Fruit fly (Drosophila melanogaster): ENCODE results near the gene RhoGAP71E.

Gene RhoGAP71E

dm6 chr3L:15600051-15600450 lies 11.4 kb downstream of the RhoGAP71E start (continued):
- no peak for TF ChIP-seq nerfin-1 (tag; optimal IDR thresholded peaks at IDR 0.05)
- no peak for TF ChIP-seq CG12299 (tag; optimal IDR thresholded peaks at IDR 0.05)
- TF ChIP-seq tin (GFP tag; optimal IDR thresholded peaks at IDR 0.05): no peak
- 0 out of 2 replicates have a peak, but pooled peaks have one; percentile 14 for TF ChIP-seq seq (GFP tag; IDR thresholded peaks at IDR 0.05)
- TF ChIP-seq CG17359 (tag; optimal IDR thresholded peaks at IDR 0.05): peak; percentile 4
- peak; percentile 87 for TF ChIP-seq sens (GFP tag)
- TF ChIP-seq ci (GFP tag; IDR thresholded peaks at IDR 0.05): 0 out of 3 replicates have a peak, but pooled peaks have one; percentile 63
- no peak for TF ChIP-seq CG10321 (GFP tag; IDR thresholded peaks at IDR 0.05)
- TF ChIP-seq ara (GFP tag; IDR thresholded peaks at IDR 0.05): no peak
- peak; percentile 21 for TF ChIP-seq CG12391 (tag; optimal IDR thresholded peaks at IDR 0.05)
- peak; percentile 83 for TF ChIP-seq Med (GFP tag)
- peak; percentile 8 for TF ChIP-seq phol (tag; optimal IDR thresholded peaks at IDR 0.05)
- TF ChIP-seq Ssrp (tag; optimal IDR thresholded peaks at IDR 0.05): no peak
- no peak for TF ChIP-seq gfzf (GFP tag; optimal IDR thresholded peaks at IDR 0.05)
- no peak for TF ChIP-seq scrt (GFP tag; optimal IDR thresholded peaks at IDR 0.05)

dm6 chr3L:15604979-15605378 lies 16.3 kb downstream of the RhoGAP71E start:
- TF ChIP-seq Med (GFP tag) (peak; percentile 51), CG1792 (GFP tag; optimal IDR thresholded peaks at IDR 0.05) (no peak)

DNA sequence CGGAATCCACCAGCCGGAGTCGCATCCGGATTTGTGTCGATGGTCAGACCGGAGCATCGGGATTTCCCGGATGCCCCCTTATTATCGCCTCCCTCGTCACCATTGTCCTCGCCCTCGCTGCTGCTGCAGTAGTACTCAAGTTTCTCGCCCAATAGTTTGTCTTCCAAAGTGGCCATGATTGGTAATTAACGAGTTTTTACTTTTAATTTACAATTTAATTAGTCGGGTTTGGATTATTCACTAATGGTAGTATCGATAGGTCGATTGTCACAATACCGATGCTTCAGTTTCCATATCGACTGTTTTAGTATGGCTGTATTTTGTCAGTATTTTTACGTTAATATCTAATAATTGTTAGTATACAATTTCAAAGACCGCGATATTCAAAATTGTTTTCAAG lies 21.4 kb downstream of the RhoGAP71E start, which contains the start of gene CG7650:
Gene CG7650, minus strand, starts transcription at position 278 of the 400 bp plus-strand sequence.
- TF ChIP-seq HLH4C (GFP tag; IDR thresholded peaks at IDR 0.05; ENCODE audit: partially characterized antibody): peak; percentile 84
- TF ChIP-seq CG12219 (GFP tag; optimal IDR thresholded peaks at IDR 0.05): no peak
- no peak for TF ChIP-seq slou (GFP tag; optimal IDR thresholded peaks at IDR 0.05)
- no peak for TF ChIP-seq gro (GFP tag; optimal IDR thresholded peaks at IDR 0.05)
- no peak for TF ChIP-seq twi (tag; optimal IDR thresholded peaks at IDR 0.05)
- no peak for TF ChIP-seq cad (GFP tag; optimal IDR thresholded peaks at IDR 0.05)
- TF ChIP-seq zf30C (GFP tag; optimal IDR thresholded peaks at IDR 0.05): no peak
- TF ChIP-seq CG7372 (GFP tag; IDR thresholded peaks at IDR 0.05): no peak
- peak; percentile 69 for TF ChIP-seq tna (GFP tag; IDR thresholded peaks at IDR 0.05; ENCODE audit: partially characterized antibody)
- no peak for TF ChIP-seq schlank (tag; optimal IDR thresholded peaks at IDR 0.05)
- TF ChIP-seq Chrac-16 (GFP tag; optimal IDR thresholded peaks at IDR 0.05): no peak
- TF ChIP-seq CG11247 (GFP tag; IDR thresholded peaks at IDR 0.05): no peak
- TF ChIP-seq CG10267 (tag; optimal IDR thresholded peaks at IDR 0.05): peak; percentile 74
- peak; percentile 3 for TF ChIP-seq slp2 (GFP tag; optimal IDR thresholded peaks at IDR 0.05)
- no peak for TF ChIP-seq Xrp1 (GFP tag; IDR thresholded peaks at IDR 0.05)
- TF ChIP-seq CG13123 (GFP tag; optimal IDR thresholded peaks at IDR 0.05): no peak
- no peak for TF ChIP-seq seq (GFP tag; IDR thresholded peaks at IDR 0.05)
- no peak for TF ChIP-seq bowl (GFP tag; IDR thresholded peaks at IDR 0.05)
- TF ChIP-seq toy (GFP tag; IDR thresholded peaks at IDR 0.05): no peak
- TF ChIP-seq Lhr (GFP tag; optimal IDR thresholded peaks at IDR 0.05): no peak
- no peak for TF ChIP-seq BtbVII (GFP tag; optimal IDR thresholded peaks at IDR 0.05)
- TF ChIP-seq CG10462 (GFP tag; optimal IDR thresholded peaks at IDR 0.05): no peak
- no peak for TF ChIP-seq CG14014 (GFP tag; IDR thresholded peaks at IDR 0.05)
- no peak for TF ChIP-seq Abd-B (GFP tag; optimal IDR thresholded peaks at IDR 0.05)
- no peak for TF ChIP-seq NFAT (GFP tag; IDR thresholded peaks at IDR 0.05)
- TF ChIP-seq kay (GFP tag; optimal IDR thresholded peaks at IDR 0.05): no peak
- TF ChIP-seq CG15011 (GFP tag; optimal IDR thresholded peaks at IDR 0.05): no peak
- TF ChIP-seq esg (GFP tag; conservative IDR thresholded peaks at IDR 0.05): no peak
- peak; percentile 93 for TF ChIP-seq Dp (GFP tag; optimal IDR thresholded peaks at IDR 0.05)
- TF ChIP-seq crc (GFP tag; optimal IDR thresholded peaks at IDR 0.05): no peak
- no peak for TF ChIP-seq Spps (tag; optimal IDR thresholded peaks at IDR 0.05)
- no peak for TF ChIP-seq caup (GFP tag; optimal IDR thresholded peaks at IDR 0.05; ENCODE audit: severe bottlenecking)
- no peak for TF ChIP-seq Sin3A (optimal IDR thresholded peaks at IDR 0.05)
- no peak for TF ChIP-seq Aef1 (GFP tag; IDR thresholded peaks at IDR 0.05)
- peak; percentile 83 for TF ChIP-seq vnd (GFP tag; IDR thresholded peaks at IDR 0.05; ENCODE audit: partially characterized antibody)

Data from whole organism, embryonic.